Worm (Caenorhabditis elegans) whole organism, L4 larva: ENCODE data around the gene fbxa-199.
"Not testable (repeated sequence)": the region's sequence is repeated elsewhere in the genome, so short reads cannot be mapped to it uniquely, and the experiment has no call there.

Source experiments
- R02D3.7 ChIP-seq: fragments of 150-350 bp; sonication (generic microtip); optimal IDR thresholded peaks from 3 replicates; lab custom pipeline; 2014; ENCODE audit warnings: missing biosample characterization, missing genetic modification characterization
- ama-1 ChIP-seq: fragments of 150-350 bp; optimal IDR thresholded peaks from 2 replicates; lab custom pipeline; 2014; ENCODE audit warnings: inconsistent platforms, mixed read lengths
- arid-1 ChIP-seq: fragments of 200-800 bp; sonication (Bioruptor generic); conservative IDR thresholded peaks from 2 replicates; pipeline ENCODE4 v1.3.6; 2022; ENCODE audit warnings: missing genetic modification reagents, missing genetic modification characterization, missing compliant biosample characterization
- lin-13 ChIP-seq: fragments of 150-350 bp; optimal IDR thresholded peaks from 2 replicates; lab custom pipeline; 2014; ENCODE audit warnings: missing biosample characterization, missing genetic modification reagents, missing genetic modification characterization
- lin-39 ChIP-seq: fragments of 150-350 bp; optimal IDR thresholded peaks from 2 replicates; lab custom pipeline; 2014; ENCODE audit warnings: missing biosample characterization, missing genetic modification reagents, missing genetic modification characterization
- lsy-2 ChIP-seq, 2 experiments: fragments of 150-350 bp in 1 of 2; sonication (generic microtip) in 1 of 2; optimal IDR thresholded peaks; 2 replicates each; lab custom pipeline; 2014 to 2017; ENCODE audit warnings: missing biosample characterization in 2 of 2, missing genetic modification characterization in 2 of 2
- nhr-28 ChIP-seq: fragments of 150-350 bp; optimal IDR thresholded peaks from 2 replicates; lab custom pipeline; 2014; ENCODE audit warnings: missing biosample characterization, missing genetic modification characterization
- ztf-11 ChIP-seq: fragments of 150-350 bp; optimal IDR thresholded peaks from 2 replicates; lab custom pipeline; 2014; ENCODE audit warnings: missing biosample characterization, missing genetic modification characterization

DNA sequence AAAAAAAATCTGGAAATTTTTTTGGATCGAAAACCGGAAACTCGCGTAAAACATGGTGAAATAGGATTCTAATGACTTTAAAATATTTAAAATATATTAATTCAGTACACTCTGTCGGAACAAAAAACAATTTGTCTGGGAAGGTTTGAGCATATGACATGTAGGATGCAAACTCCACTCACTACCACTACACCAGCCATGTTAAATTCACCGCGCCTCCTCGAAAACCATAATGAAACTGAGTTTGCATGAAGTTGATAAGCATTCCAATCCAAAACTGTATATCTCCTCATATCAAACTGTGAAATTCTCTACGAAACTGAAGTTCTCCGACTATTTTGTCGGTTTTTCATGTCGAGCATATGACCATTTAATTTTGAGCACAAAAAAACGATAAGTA is 30.5 kb upstream of the fbxa-199 start:
- TF ChIP-seq ztf-11; lin-13; lin-39; R02D3.7; ama-1; arid-1 (GFP tag; lab: Robert Waterston, UW); nhr-28; lsy-2 (tag; optimal IDR thresholded peaks at IDR 0.05; lab: Kevin White, UChicago): not testable (repeated sequence)
